Worm (Caenorhabditis elegans): ENCODE measurements around the gene F52D10.4.

- TF ChIP-seq dpl-1 (GFP tag; optimal IDR thresholded peaks at IDR 0.05) (no peak), K12H6.12 (tag; optimal IDR thresholded peaks at IDR 0.05) (no peak), lsl-1 (GFP tag; optimal IDR thresholded peaks at IDR 0.05) (no peak), F37B4.10 (GFP tag; IDR thresholded peaks at IDR 0.05) (no peak), nhr-90 (tag; optimal IDR thresholded peaks at IDR 0.05) (no peak), nhr-179 (tag; optimal IDR thresholded peaks at IDR 0.05) (no peak), snpc-3.4 (tag; optimal IDR thresholded peaks at IDR 0.05) (no peak), lag-1 (GFP tag; IDR thresholded peaks at IDR 0.05) (no peak), Y53F4B.3 (GFP tag; IDR thresholded peaks at IDR 0.05) (no peak)
Measured at ce11 chrX:11574167-11574566, 43.1 kb upstream of the F52D10.4 start.

Data from whole organism, young adult.